Fruit fly (Drosophila melanogaster) whole organism, embryonic: ENCODE measurements around the gene CG9970.
A peak's percentile ranks its signal among the peaks of the same experiment; 100 is the strongest.

Experiments used
- Bgb ChIP-seq: fragments of 200-800 bp; sonication (Bioruptor generic); IDR thresholded peaks from 2 replicates; pipeline ENCODE4 v1.3.6; 2022; ENCODE audit warnings: missing biosample characterization, missing genetic modification characterization; ENCODE audit not compliant: partially characterized antibody
- BtbVII ChIP-seq: fragments of 200-800 bp; sonication (Bioruptor generic); optimal IDR thresholded peaks from 3 replicates; lab custom pipeline; 2017; ENCODE audit warnings: missing biosample characterization, mild to moderate bottlenecking, missing genetic modification characterization
- CG10147 ChIP-seq: fragments of 200-800 bp; sonication (Bioruptor generic); optimal IDR thresholded peaks from 2 replicates; lab custom pipeline; 2019; ENCODE audit warnings: missing biosample characterization, mild to moderate bottlenecking, missing genetic modification characterization, moderate library complexity
- CG10274 ChIP-seq: fragments of 200-800 bp; sonication (Bioruptor generic); optimal IDR thresholded peaks from 3 replicates; lab custom pipeline; 2017; ENCODE audit warnings: missing biosample characterization, mild to moderate bottlenecking, missing genetic modification characterization
- CG11247 ChIP-seq: fragments of 200-800 bp; sonication (Bioruptor generic); IDR thresholded peaks from 2 replicates; pipeline ENCODE4 v1.3.6; 2022; ENCODE audit warnings: missing biosample characterization, missing genetic modification characterization
- CG12236 ChIP-seq: fragments of 200-800 bp; sonication (Bioruptor generic); optimal IDR thresholded peaks from 2 replicates; lab custom pipeline; 2016; ENCODE audit warnings: missing biosample characterization, missing genetic modification characterization
- CG16863 ChIP-seq: fragments of 200-800 bp; sonication (Bioruptor generic); optimal IDR thresholded peaks from 3 replicates; lab custom pipeline; 2016; ENCODE audit warnings: missing biosample characterization, missing genetic modification characterization
- CG17829 ChIP-seq: fragments of 200-800 bp; optimal IDR thresholded peaks from 2 replicates; lab custom pipeline; 2019; ENCODE audit warnings: missing biosample characterization, mild to moderate bottlenecking, missing genetic modification characterization, moderate library complexity
- CG2199 ChIP-seq: fragments of 200-800 bp; sonication (Bioruptor generic); IDR thresholded peaks from 3 replicates; pipeline ENCODE4 v1.3.6; 2022; ENCODE audit warnings: missing biosample characterization, missing genetic modification characterization
- CG3065 ChIP-seq: fragments of 200-800 bp; sonication (Bioruptor generic); optimal IDR thresholded peaks from 2 replicates; lab custom pipeline; 2016; ENCODE audit warnings: missing biosample characterization, missing genetic modification characterization
- CG32767 ChIP-seq: fragments of 200-800 bp; sonication (Bioruptor generic); IDR thresholded peaks from 2 replicates; pipeline ENCODE4 v1.3.6; 2022; ENCODE audit warnings: missing biosample characterization, missing genetic modification characterization
- CG34422 ChIP-seq: fragments of 200-800 bp; sonication (Bioruptor generic); IDR thresholded peaks from 3 replicates; pipeline ENCODE4 v1.3.6; 2022; ENCODE audit warnings: missing biosample characterization, missing genetic modification characterization
- CG4707 ChIP-seq: fragments of 200-800 bp; sonication (Bioruptor generic); optimal IDR thresholded peaks from 2 replicates; lab custom pipeline; 2018; ENCODE audit warnings: missing biosample characterization, mild to moderate bottlenecking, missing genetic modification characterization, moderate library complexity
- CG5180 ChIP-seq: fragments of 200-800 bp; sonication (Bioruptor generic); optimal IDR thresholded peaks from 3 replicates; lab custom pipeline; 2017; ENCODE audit warnings: missing biosample characterization, missing genetic modification characterization, mild to moderate bottlenecking, moderate library complexity, missing genetic modification reagents
- CG6175 ChIP-seq: fragments of 200-800 bp; sonication (Bioruptor generic); IDR thresholded peaks from 3 replicates; pipeline ENCODE4 v1.3.6; 2022; ENCODE audit warnings: missing biosample characterization, missing genetic modification characterization
- CG6254 ChIP-seq: fragments of 200-800 bp; sonication (Bioruptor generic); optimal IDR thresholded peaks from 3 replicates; lab custom pipeline; 2017; ENCODE audit warnings: mild to moderate bottlenecking, missing biosample characterization, missing genetic modification reagents, missing genetic modification characterization
- CG7745 ChIP-seq: fragments of 200-800 bp; sonication (Bioruptor generic); optimal IDR thresholded peaks from 2 replicates; lab custom pipeline; 2018; ENCODE audit warnings: missing biosample characterization, mild to moderate bottlenecking, missing genetic modification characterization, moderate library complexity
- CG8388 ChIP-seq: fragments of 200-800 bp; sonication (Bioruptor generic); optimal IDR thresholded peaks from 2 replicates; lab custom pipeline; 2019; ENCODE audit warnings: missing biosample characterization, mild to moderate bottlenecking, missing genetic modification characterization, moderate library complexity
- CG8924 ChIP-seq: fragments of 200-800 bp; optimal IDR thresholded peaks from 3 replicates; lab custom pipeline; 2019; ENCODE audit warnings: missing biosample characterization, mild to moderate bottlenecking, missing genetic modification characterization, moderate library complexity
- CG8944 ChIP-seq: fragments of 200-800 bp; sonication (Bioruptor generic); optimal IDR thresholded peaks from 3 replicates; lab custom pipeline; 2016; ENCODE audit warnings: missing biosample characterization, missing genetic modification characterization
- D19B ChIP-seq: fragments of 200-800 bp; sonication (Bioruptor generic); optimal IDR thresholded peaks from 2 replicates; lab custom pipeline; 2017; ENCODE audit warnings: missing biosample characterization, mild to moderate bottlenecking, missing genetic modification characterization
- Doc2 ChIP-seq: fragments of 200-800 bp; sonication (Bioruptor generic); IDR thresholded peaks from 2 replicates; pipeline ENCODE4 v1.3.6; 2022; ENCODE audit warnings: missing biosample characterization, missing genetic modification characterization
- Elba2 ChIP-seq: fragments of 200-800 bp; sonication (Bioruptor generic); optimal IDR thresholded peaks from 3 replicates; lab custom pipeline; 2016; ENCODE audit warnings: missing biosample characterization, missing genetic modification characterization
- Fer2 ChIP-seq: fragments of 200-800 bp; sonication (Bioruptor generic); optimal IDR thresholded peaks from 2 replicates; lab custom pipeline; 2018; ENCODE audit warnings: missing biosample characterization, mild to moderate bottlenecking, missing genetic modification characterization, moderate library complexity
- Hr51 ChIP-seq, 2 experiments: fragments of 200-800 bp; sonication (Bioruptor generic); optimal IDR thresholded peaks; 2 replicates in 1 of 2; 3 replicates in 1 of 2; lab custom pipeline; 2016 to 2018; ENCODE audit warnings: missing biosample characterization in 2 of 2, missing genetic modification characterization in 2 of 2, mild to moderate bottlenecking in 1 of 2, moderate library complexity in 1 of 2
- Spps ChIP-seq: fragments of 200-800 bp; sonication (Bioruptor generic); optimal IDR thresholded peaks from 2 replicates; lab custom pipeline; 2018; ENCODE audit warnings: missing biosample characterization, mild to moderate bottlenecking, missing genetic modification characterization
- Usf ChIP-seq: fragments of 200-800 bp; sonication (Bioruptor generic); optimal IDR thresholded peaks from 2 replicates; lab custom pipeline; 2017; ENCODE audit warnings: missing genotype, missing biosample characterization, missing genetic modification characterization
- Vsx1 ChIP-seq: fragments of 200-800 bp; sonication (Bioruptor generic); optimal IDR thresholded peaks from 2 replicates; lab custom pipeline; 2017; ENCODE audit warnings: missing biosample characterization, mild to moderate bottlenecking, missing genetic modification characterization, missing genetic modification reagents
- Xrp1 ChIP-seq: fragments of 200-800 bp; sonication (Bioruptor generic); IDR thresholded peaks from 2 replicates; pipeline ENCODE4 v1.3.6; 2022; ENCODE audit warnings: missing biosample characterization, missing genetic modification characterization
- chinmo ChIP-seq: fragments of 200-800 bp; sonication (Bioruptor generic); IDR thresholded peaks from 4 replicates; pipeline ENCODE4 v1.3.6; 2022; ENCODE audit warnings: missing biosample characterization, missing genetic modification characterization; ENCODE audit not compliant: partially characterized antibody
- chm ChIP-seq: fragments of 200-800 bp; sonication (Bioruptor generic); IDR thresholded peaks from 2 replicates; pipeline ENCODE4 v1.3.6; 2022; ENCODE audit warnings: missing biosample characterization, missing genetic modification characterization
- dan ChIP-seq: fragments of 200-800 bp; sonication (Bioruptor generic); IDR thresholded peaks from 2 replicates; pipeline ENCODE4 v1.3.6; 2022; ENCODE audit warnings: missing biosample characterization, missing genetic modification characterization
- dati ChIP-seq: fragments of 200-800 bp; sonication (Bioruptor generic); IDR thresholded peaks from 2 replicates; pipeline ENCODE4 v1.3.6; 2022; ENCODE audit warnings: missing biosample characterization, missing genetic modification characterization
- dmrt99B ChIP-seq: fragments of 200-800 bp; sonication (Bioruptor generic); optimal IDR thresholded peaks from 2 replicates; lab custom pipeline; 2018; ENCODE audit warnings: missing biosample characterization, mild to moderate bottlenecking, missing genetic modification characterization, moderate library complexity
- fd96Cb ChIP-seq: fragments of 200-800 bp; sonication (Bioruptor generic); optimal IDR thresholded peaks from 2 replicates; lab custom pipeline; 2018; ENCODE audit warnings: missing biosample characterization, mild to moderate bottlenecking, missing genetic modification characterization, moderate library complexity
- hkb ChIP-seq, 2 experiments: fragments of 200-800 bp in 1 of 2; fragments of >200 bp in 1 of 2; sonication (Bioruptor generic) in 1 of 2; IDR thresholded peaks in 1 of 2; optimal IDR thresholded peaks in 1 of 2; 2 replicates each; pipeline versions ENCODE4 v1.3.6 to Lab custom; 2017 to 2022; ENCODE audit warnings: missing biosample characterization in 1 of 2, missing genetic modification characterization in 1 of 2
- jigr1 ChIP-seq: fragments of 200-800 bp; sonication (Bioruptor generic); IDR thresholded peaks from 3 replicates; pipeline ENCODE4 v1.3.6; 2022; ENCODE audit warnings: missing biosample characterization, missing genetic modification characterization
- klu ChIP-seq: fragments of 200-800 bp; sonication (Bioruptor generic); IDR thresholded peaks from 2 replicates; pipeline ENCODE4 v1.3.6; 2022; ENCODE audit warnings: missing biosample characterization, missing genetic modification characterization
- lbe ChIP-seq: fragments of 200-800 bp; sonication (Bioruptor generic); optimal IDR thresholded peaks from 2 replicates; lab custom pipeline; 2016; ENCODE audit warnings: missing biosample characterization, mild to moderate bottlenecking, missing genetic modification characterization
- mld ChIP-seq: fragments of 200-800 bp; sonication (Bioruptor generic); IDR thresholded peaks from 3 replicates; pipeline ENCODE4 v1.3.6; 2022; ENCODE audit warnings: missing biosample characterization, missing genetic modification characterization; ENCODE audit not compliant: partially characterized antibody
- nom ChIP-seq: fragments of 200-800 bp; sonication (Bioruptor generic); optimal IDR thresholded peaks from 2 replicates; lab custom pipeline; 2017; ENCODE audit warnings: missing biosample characterization, missing genetic modification characterization, mild to moderate bottlenecking, moderate library complexity, missing genetic modification reagents
- org-1 ChIP-seq: fragments of 200-800 bp; sonication (Bioruptor generic); optimal IDR thresholded peaks from 2 replicates; lab custom pipeline; 2017; ENCODE audit warnings: missing biosample characterization, missing genetic modification characterization
- pb ChIP-seq: fragments of 200-800 bp; sonication (Bioruptor generic); optimal IDR thresholded peaks from 3 replicates; lab custom pipeline; 2016; ENCODE audit warnings: missing biosample characterization, missing genetic modification characterization
- repo ChIP-seq: fragments of 200-800 bp; sonication (Bioruptor generic); optimal IDR thresholded peaks from 2 replicates; lab custom pipeline; 2016; ENCODE audit warnings: missing biosample characterization, missing genetic modification characterization
- sr ChIP-seq: fragments of 200-800 bp; sonication (Bioruptor generic); IDR thresholded peaks from 3 replicates; pipeline ENCODE4 v1.3.6; 2022; ENCODE audit warnings: missing biosample characterization, missing genetic modification characterization
- twi ChIP-seq: fragments of 200-800 bp; optimal IDR thresholded peaks from 2 replicates; lab custom pipeline; 2019; ENCODE audit warnings: missing biosample characterization, mild to moderate bottlenecking, missing genetic modification characterization, moderate library complexity
- tx ChIP-seq: fragments of 200-800 bp; sonication (Bioruptor generic); optimal IDR thresholded peaks from 2 replicates; lab custom pipeline; 2016; ENCODE audit warnings: missing biosample characterization, missing genetic modification characterization
- vnd ChIP-seq: fragments of 200-800 bp; sonication (Bioruptor generic); IDR thresholded peaks from 3 replicates; pipeline ENCODE4 v1.3.6; 2022; ENCODE audit warnings: missing biosample characterization, missing genetic modification characterization; ENCODE audit not compliant: partially characterized antibody
- zf30C ChIP-seq: fragments of 200-800 bp; sonication (Bioruptor generic); optimal IDR thresholded peaks from 3 replicates; lab custom pipeline; 2018; ENCODE audit warnings: missing biosample characterization, mild to moderate bottlenecking, missing genetic modification characterization

The CG9970 gene

DNA sequence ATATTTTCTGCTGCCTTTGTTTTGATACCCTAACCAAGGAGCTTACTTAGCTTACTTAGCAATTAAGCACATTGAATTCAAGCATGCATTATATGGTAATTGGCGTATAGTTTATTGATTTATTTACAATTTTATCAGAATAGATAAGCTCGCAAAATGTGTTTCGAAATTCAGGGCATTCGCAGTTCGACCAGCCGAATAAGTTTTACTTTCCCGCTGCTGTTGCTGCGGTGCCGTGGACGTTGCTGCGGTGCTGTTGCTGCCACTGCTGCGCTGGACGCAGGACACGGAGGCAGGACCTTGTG, 36.7 kb downstream of the CG9970 start (continued):
- TF ChIP-seq chm (no peak), CG11247 (GFP tag; lab: Robert Waterston, UW) (peak; percentile 36; the same call in 1 of the 2 replicates), BtbVII (GFP tag; lab: Kevin White, UChicago) (no peak), CG5180 (no peak), CG8924 (no peak), CG7745 (no peak), CG16863 (GFP tag; lab: Kevin White, UChicago) (no peak), CG34422 (GFP tag; lab: Robert Waterston, UW) (0 out of 3 replicates have a peak, but pooled peaks have one; percentile 32), nom (GFP tag; lab: Kevin White, UChicago) (peak; percentile 14), CG6254 (GFP tag; lab: Kevin White, UChicago) (no peak), dmrt99B (tag; lab: Kevin White, UChicago) (peak; percentile 31), jigr1 (GFP tag; lab: Robert Waterston, UW) (no peak), Fer2 (tag; lab: Kevin White, UChicago) (no peak), lbe (GFP tag; lab: Kevin White, UChicago) (no peak), CG17829 (peak; percentile 46), CG32767 (no peak), dati (GFP tag; lab: Robert Waterston, UW) (no peak), hkb (optimal IDR thresholded peaks at IDR 0.05; lab: Kevin White, UChicago) (no peak), hkb (GFP tag; IDR thresholded peaks at IDR 0.05; lab: Robert Waterston, UW) (0 out of 2 replicates have a peak, but pooled peaks have one; percentile 30), CG12236 (no peak), zf30C (GFP tag; lab: Kevin White, UChicago) (no peak), Elba2 (no peak), Bgb (GFP tag; lab: Robert Waterston, UW) (no peak), CG10274 (GFP tag; lab: Kevin White, UChicago) (peak; percentile 67), CG8388 (GFP tag; lab: Kevin White, UChicago) (no peak), Xrp1 (GFP tag; lab: Robert Waterston, UW) (peak; percentile 69), CG4707 (no peak), twi (tag; lab: Kevin White, UChicago) (no peak), Usf (GFP tag; lab: Kevin White, UChicago) (no peak), CG2199 (GFP tag; lab: Robert Waterston, UW) (no peak), CG8944 (no peak), fd96Cb (tag; lab: Kevin White, UChicago) (peak; percentile 56), Spps (tag; lab: Kevin White, UChicago) (no peak), repo (no peak), mld (no peak), pb (GFP tag; lab: Kevin White, UChicago) (no peak), D19B (GFP tag; lab: Kevin White, UChicago) (no peak), Hr51 (GFP tag; optimal IDR thresholded peaks at IDR 0.05; lab: Kevin White, UChicago) (no peak), sr (GFP tag; lab: Robert Waterston, UW) (no peak), dan (no peak), CG3065 (GFP tag; lab: Kevin White, UChicago) (no peak), chinmo (no peak), Doc2 (GFP tag; lab: Robert Waterston, UW) (no peak), org-1 (GFP tag; lab: Kevin White, UChicago) (no peak), Vsx1 (no peak), CG10147 (GFP tag; lab: Kevin White, UChicago) (no peak), klu (GFP tag; lab: Robert Waterston, UW) (no peak), CG6175 (GFP tag; lab: Robert Waterston, UW) (no peak), vnd (no peak), tx (GFP tag; lab: Kevin White, UChicago) (no peak)
- TF ChIP-seq, all 482 proteins: peak for 85
